Worm (Caenorhabditis elegans) whole organism, dauer: ENCODE measurements around the gene bath-10.

Experiments used
- unc-62 ChIP-seq: sonication (generic microtip); optimal IDR thresholded peaks from 2 replicates; lab custom pipeline; 2017; ENCODE audit warnings: missing biosample characterization, missing genetic modification reagents, missing genetic modification characterization

Gene bath-10

ce11 chrII:3425433-3425832, 50.6 kb downstream of the bath-10 start, which contains the start of gene nep-11:
nep-11 (minus strand) TSS chrII:3425533.
- TF ChIP-seq unc-62 (GFP tag; lab: Kevin White, UChicago) = no peak
